Worm (Caenorhabditis elegans): Measurements from ENCODE around the gene K08E5.6.

The K08E5.6 gene

ce11 chrIII:10156269-10156668 is 15.4 kb downstream of the K08E5.6 start:
- TF ChIP-seq die-1 (tag; optimal IDR thresholded peaks at IDR 0.05) (no peak), xnd-1 (tag; optimal IDR thresholded peaks at IDR 0.05) (no peak), mel-28 (tag; optimal IDR thresholded peaks at IDR 0.05; ENCODE audit: borderline replicate concordance) (no peak), unc-62 (GFP tag; optimal IDR thresholded peaks at IDR 0.05) (no peak), bed-1 (GFP tag; IDR thresholded peaks at IDR 0.05) (no peak), efl-1 (GFP tag; optimal IDR thresholded peaks at IDR 0.05) (no peak), B0261.1 (tag; optimal IDR thresholded peaks at IDR 0.05) (no peak), F22D6.2 (tag; optimal IDR thresholded peaks at IDR 0.05) (no peak), hsf-1 (GFP tag; IDR thresholded peaks at IDR 0.05) (no peak), lir-1 (GFP tag; conservative IDR thresholded peaks at IDR 0.05) (no peak), snpc-3.4 (tag; optimal IDR thresholded peaks at IDR 0.05) (no peak), K11D2.4 (GFP tag; IDR thresholded peaks at IDR 0.05) (no peak), bed-2 (GFP tag; IDR thresholded peaks at IDR 0.05) (no peak), unc-130 (GFP tag; optimal IDR thresholded peaks at IDR 0.05) (no peak), gei-17 (GFP tag; optimal IDR thresholded peaks at IDR 0.05) (no peak), lag-1 (GFP tag; IDR thresholded peaks at IDR 0.05) (no peak), madf-10 (tag; optimal IDR thresholded peaks at IDR 0.05) (no peak)

- TF ChIP-seq egl-44 (GFP tag; IDR thresholded peaks at IDR 0.05) (no peak), Y53G8AR.9 (GFP tag; conservative IDR thresholded peaks at IDR 0.05) (no peak), die-1 (tag; optimal IDR thresholded peaks at IDR 0.05) (no peak), hlh-26 (GFP tag; conservative IDR thresholded peaks at IDR 0.05) (no peak), nfya-2 (GFP tag; IDR thresholded peaks at IDR 0.05) (no peak), F57A8.1 (GFP tag; optimal IDR thresholded peaks at IDR 0.05) (no peak), cebp-1 (GFP tag; IDR thresholded peaks at IDR 0.05) (no peak), cebp-1 (tag; optimal IDR thresholded peaks at IDR 0.05) (no peak), Y53F4B.3 (GFP tag; IDR thresholded peaks at IDR 0.05) (no peak), attf-3 (GFP tag; conservative IDR thresholded peaks at IDR 0.05) (no peak), lin-26 (GFP tag; IDR thresholded peaks at IDR 0.05) (no peak), snpc-1.3 (tag; optimal IDR thresholded peaks at IDR 0.05; ENCODE audit: insufficient read depth) (no peak), ceh-40 (GFP tag; IDR thresholded peaks at IDR 0.05) (no peak), egrh-3 (GFP tag; IDR thresholded peaks at IDR 0.05) (no peak), fkh-3 (tag; optimal IDR thresholded peaks at IDR 0.05) (no peak), pha-4 (tag; optimal IDR thresholded peaks at IDR 0.05) (no peak), lsl-1 (GFP tag; optimal IDR thresholded peaks at IDR 0.05) (no peak), rec-8 (tag; optimal IDR thresholded peaks at IDR 0.05) (no peak), lin-40 (tag; optimal IDR thresholded peaks at IDR 0.05) (no peak)
Measured at ce11 chrIII:10160385-10160784, 19.6 kb downstream of the K08E5.6 start, which contains the start of the genes K08E5.5 and mua-3. TSS of gene K08E5.5 (minus strand) at chrIII:10160485. TSS of gene mua-3 (plus strand) at chrIII:10160697.

ce11 chrIII:10170265-10170664 is 29.4 kb downstream of the K08E5.6 start:
- TF ChIP-seq D2030.7 (GFP tag; IDR thresholded peaks at IDR 0.05) (no peak), atf-7 (tag; optimal IDR thresholded peaks at IDR 0.05) (no peak), ceh-100 (GFP tag; IDR thresholded peaks at IDR 0.05) (no peak), snpc-1.3 (tag; optimal IDR thresholded peaks at IDR 0.05; ENCODE audit: insufficient read depth) (no peak), F33H1.4 (GFP tag; IDR thresholded peaks at IDR 0.05) (no peak), ztf-18 (tag; optimal IDR thresholded peaks at IDR 0.05) (no peak), K11D2.4 (GFP tag; IDR thresholded peaks at IDR 0.05) (no peak), Y67H2A.10 (GFP tag; conservative IDR thresholded peaks at IDR 0.05) (no peak), dpl-1 (GFP tag; optimal IDR thresholded peaks at IDR 0.05) (no peak), cebp-2 (GFP tag; IDR thresholded peaks at IDR 0.05) (no peak), hrde-1 (tag; optimal IDR thresholded peaks at IDR 0.05; ENCODE audit: borderline replicate concordance) (no peak), madf-10 (tag; optimal IDR thresholded peaks at IDR 0.05) (no peak), rpc-1 (optimal IDR thresholded peaks at IDR 0.05) (no peak), rpc-1 (tag; optimal IDR thresholded peaks at IDR 0.05) (no peak)
